Worm (Caenorhabditis elegans) whole organism, L3 larva: ENCODE results near the gene rpn-3.

Source experiments
- R02D3.7 ChIP-seq: fragments of 150-350 bp; optimal IDR thresholded peaks from 2 replicates; lab custom pipeline; 2014; ENCODE audit warnings: missing biosample characterization, missing genetic modification characterization
- ama-1 ChIP-seq: fragments of 150-350 bp; optimal IDR thresholded peaks from 2 replicates; lab custom pipeline; 2018
- fos-1 ChIP-seq: fragments of 150-350 bp; optimal IDR thresholded peaks from 2 replicates; lab custom pipeline; 2014; ENCODE audit warnings: missing biosample characterization, missing genetic modification characterization
- jun-1 ChIP-seq: fragments of 150-350 bp; optimal IDR thresholded peaks from 2 replicates; lab custom pipeline; 2014; ENCODE audit warnings: missing biosample characterization, missing genetic modification reagents, missing genetic modification characterization
- mdl-1 ChIP-seq: fragments of 150-350 bp; optimal IDR thresholded peaks from 2 replicates; lab custom pipeline; 2014; ENCODE audit warnings: missing biosample characterization, missing genetic modification characterization
- nfya-1 ChIP-seq: sonication (generic microtip); optimal IDR thresholded peaks from 2 replicates; lab custom pipeline; 2017; ENCODE audit warnings: missing genetic modification characterization, mild to moderate bottlenecking, missing compliant biosample characterization, antibody characterized with exemption, moderate library complexity; ENCODE audit not compliant: insufficient read depth
- nhr-11 ChIP-seq: fragments of 150-350 bp; optimal IDR thresholded peaks from 2 replicates; lab custom pipeline; 2014; ENCODE audit warnings: missing biosample characterization, missing genetic modification characterization
- nhr-12 ChIP-seq: fragments of 150-350 bp; optimal IDR thresholded peaks from 2 replicates; lab custom pipeline; 2014; ENCODE audit warnings: missing biosample characterization, missing genetic modification characterization
- nhr-25 ChIP-seq: sonication (generic microtip); optimal IDR thresholded peaks from 2 replicates; lab custom pipeline; 2017; ENCODE audit warnings: missing biosample characterization, missing genetic modification characterization
- nhr-43 ChIP-seq: sonication (generic microtip); optimal IDR thresholded peaks from 2 replicates; lab custom pipeline; 2016; ENCODE audit warnings: mild to moderate bottlenecking, missing genetic modification characterization, missing compliant biosample characterization; ENCODE audit not compliant: poor library complexity, severe bottlenecking
- nhr-76 ChIP-seq: fragments of 150-350 bp; sonication (generic microtip); optimal IDR thresholded peaks from 5 replicates; lab custom pipeline; 2014; ENCODE audit warnings: missing biosample characterization, missing genetic modification characterization
- nhr-77 ChIP-seq: fragments of 150-350 bp; optimal IDR thresholded peaks from 2 replicates; lab custom pipeline; 2014; ENCODE audit warnings: missing biosample characterization, missing genetic modification characterization
- pha-4 ChIP-seq: fragments of 150-350 bp; optimal IDR thresholded peaks from 2 replicates; lab custom pipeline; 2014; ENCODE audit warnings: missing biosample characterization, missing genetic modification reagents, missing genetic modification characterization
- ztf-11 ChIP-seq: fragments of 150-350 bp; optimal IDR thresholded peaks from 2 replicates; lab custom pipeline; 2014; ENCODE audit warnings: missing biosample characterization, missing genetic modification characterization

DNA sequence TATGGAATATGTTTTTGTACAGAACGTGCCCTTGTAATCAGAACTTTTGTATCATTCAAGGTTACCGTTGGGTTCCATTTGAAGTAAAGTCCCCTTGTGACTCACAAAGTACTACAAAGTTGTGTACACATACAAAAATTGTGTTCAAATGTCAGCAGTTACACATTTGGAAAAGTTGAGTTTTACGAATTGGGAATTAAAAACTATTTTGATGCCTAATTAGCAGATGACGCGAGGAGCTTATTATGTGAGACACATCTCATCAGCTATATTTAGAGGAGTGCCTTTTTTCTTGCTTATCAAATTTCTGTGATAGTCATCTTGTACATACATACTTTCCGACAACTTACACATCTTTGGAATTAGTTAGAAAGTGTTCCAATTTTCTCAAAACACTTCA lies 33.7 kb upstream of the rpn-3 start:
- TF ChIP-seq R02D3.7 (tag; lab: Kevin White, UChicago) (no peak), ztf-11 (no peak), nhr-43 (tag; lab: Kevin White, UChicago) (no peak), mdl-1 (no peak), nhr-76 (tag; lab: Kevin White, UChicago) (no peak), nhr-25 (tag; lab: Kevin White, UChicago) (no peak), nfya-1 (tag; lab: Kevin White, UChicago) (no peak), ama-1 (lab: Kevin White, UChicago) (no peak), jun-1 (tag; lab: Kevin White, UChicago) (no peak), nhr-11 (tag; lab: Kevin White, UChicago) (no peak), fos-1 (tag; lab: Kevin White, UChicago) (no peak), nhr-77 (no peak), pha-4 (tag; lab: Kevin White, UChicago) (peak; percentile 32), nhr-12 (tag; lab: Kevin White, UChicago) (no peak)
